Fruit fly (Drosophila melanogaster): ENCODE results near the gene Kul.
A peak's percentile ranks its signal among the peaks of the same experiment; 100 is the strongest.

The Kul gene

DNA sequence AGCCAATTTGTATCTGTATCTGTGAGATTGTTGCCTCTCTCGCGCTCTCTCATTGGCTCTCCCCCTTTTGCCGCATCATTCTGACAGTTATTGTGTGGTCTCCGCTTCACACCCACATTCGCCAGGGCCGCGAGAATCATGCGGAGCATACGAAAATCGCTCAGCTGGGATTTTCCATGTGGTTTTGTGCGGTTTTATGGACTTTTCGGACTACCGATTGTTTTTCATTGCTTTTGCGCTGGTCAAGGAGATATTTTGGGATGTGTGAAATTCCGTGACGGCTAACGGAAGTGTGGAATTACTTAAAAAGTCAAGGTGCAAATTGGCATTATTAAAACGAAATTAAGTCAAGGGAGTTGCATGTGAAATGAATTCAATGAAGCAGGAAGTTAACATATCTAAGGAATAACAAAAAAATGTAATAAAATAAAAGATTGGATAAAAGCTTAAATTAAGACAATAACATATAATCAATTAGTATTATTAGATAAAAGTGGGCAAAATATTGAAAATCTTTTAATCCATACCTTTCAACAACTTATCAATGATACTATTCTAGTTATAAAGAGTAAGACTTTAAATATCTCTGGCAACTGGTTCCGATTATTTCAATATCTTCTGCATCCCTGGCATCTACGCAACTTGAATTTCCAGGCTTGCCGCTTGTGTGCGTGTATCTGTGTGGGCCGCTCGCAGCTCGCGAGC is 46.6 kb downstream of the Kul start:
- TF ChIP-seq CG1647 (GFP tag; optimal IDR thresholded peaks at IDR 0.05) (no peak), CG6689 (GFP tag; IDR thresholded peaks at IDR 0.05) (peak; percentile 43; the same call in 1 of the 2 replicates), CG7839 (tag; optimal IDR thresholded peaks at IDR 0.05) (peak; percentile 45), CG18599 (GFP tag; optimal IDR thresholded peaks at IDR 0.05) (peak; percentile 17), Hr3 (GFP tag; optimal IDR thresholded peaks at IDR 0.05) (peak; percentile 24), CG15696 (tag; optimal IDR thresholded peaks at IDR 0.05) (peak; percentile 31), CG1529 (GFP tag; optimal IDR thresholded peaks at IDR 0.05) (no peak), Pdp1 (GFP tag; optimal IDR thresholded peaks at IDR 0.05) (peak in 1 of 2 experiments; percentile 12), NFAT (GFP tag; IDR thresholded peaks at IDR 0.05) (peak; percentile 75), CG4404 (GFP tag; IDR thresholded peaks at IDR 0.05) (no peak), ems (GFP tag; optimal IDR thresholded peaks at IDR 0.05) (no peak), CG10431 (GFP tag; optimal IDR thresholded peaks at IDR 0.05) (no peak), CG12659 (GFP tag; optimal IDR thresholded peaks at IDR 0.05) (peak; percentile 24), Oli (tag; optimal IDR thresholded peaks at IDR 0.05) (peak; percentile 36), CG18011 (GFP tag; optimal IDR thresholded peaks at IDR 0.05) (no peak), row (GFP tag; IDR thresholded peaks at IDR 0.05) (peak; percentile 82), Abd-B (GFP tag; optimal IDR thresholded peaks at IDR 0.05) (peak; percentile 45), tio (GFP tag; optimal IDR thresholded peaks at IDR 0.05) (peak; percentile 62), odd (GFP tag; optimal IDR thresholded peaks at IDR 0.05) (peak; percentile 13), BEAF-32 (GFP tag; optimal IDR thresholded peaks at IDR 0.05) (peak; percentile 64), CoRest (tag; optimal IDR thresholded peaks at IDR 0.05) (peak; percentile 63), CG31441 (GFP tag; IDR thresholded peaks at IDR 0.05) (peak; percentile 32; the same call in 1 of the 2 replicates), CG16863 (GFP tag; optimal IDR thresholded peaks at IDR 0.05) (no peak), CG3163 (GFP tag; optimal IDR thresholded peaks at IDR 0.05) (no peak), pan (optimal IDR thresholded peaks at IDR 0.05) (no peak), pan (GFP tag; optimal IDR thresholded peaks at IDR 0.05 in 1 of 2, IDR thresholded peaks at IDR 0.05 in 1 of 2) (no peak), Kr (GFP tag; optimal IDR thresholded peaks at IDR 0.05) (no peak), Poxn (GFP tag; IDR thresholded peaks at IDR 0.05) (no peak), Myb (GFP tag; optimal IDR thresholded peaks at IDR 0.05) (no peak), org-1 (GFP tag; optimal IDR thresholded peaks at IDR 0.05) (no peak), CG9932 (GFP tag; IDR thresholded peaks at IDR 0.05) (peak; percentile 49), CG2678 (tag; optimal IDR thresholded peaks at IDR 0.05) (peak; percentile 73), chinmo (GFP tag; IDR thresholded peaks at IDR 0.05; ENCODE audit: partially characterized antibody) (0 out of 4 replicates have a peak, but pooled peaks have one; percentile 8), CG15514 (GFP tag; optimal IDR thresholded peaks at IDR 0.05) (peak; percentile 98), CG10543 (GFP tag; optimal IDR thresholded peaks at IDR 0.05) (peak; percentile 23), Rfx (GFP tag; IDR thresholded peaks at IDR 0.05) (peak; percentile 71), schlank (tag; optimal IDR thresholded peaks at IDR 0.05) (no peak), Atf3 (GFP tag; optimal IDR thresholded peaks at IDR 0.05) (no peak), Gug (GFP tag; IDR thresholded peaks at IDR 0.05) (peak; percentile 42; the same call in 3 of the 4 replicates), sna (GFP tag; IDR thresholded peaks at IDR 0.05; ENCODE audit: partially characterized antibody) (no peak), zen2 (GFP tag; IDR thresholded peaks at IDR 0.05; ENCODE audit: partially characterized antibody) (no peak), CG8944 (GFP tag; optimal IDR thresholded peaks at IDR 0.05) (peak; percentile 20), CG7556 (GFP tag; optimal IDR thresholded peaks at IDR 0.05) (peak; percentile 69), sens (GFP tag) (peak; percentile 91), CG14860 (GFP tag; IDR thresholded peaks at IDR 0.05; ENCODE audit: partially characterized antibody) (0 out of 3 replicates have a peak, but pooled peaks have one; percentile 15), cas (GFP tag; IDR thresholded peaks at IDR 0.05) (no peak), Bteb2 (GFP tag; optimal IDR thresholded peaks at IDR 0.05) (no peak), Nf-YB (GFP tag; optimal IDR thresholded peaks at IDR 0.05) (no peak), Dref (GFP tag; IDR thresholded peaks at IDR 0.05) (no peak)

All from whole organism, embryonic.